Worm (Caenorhabditis elegans) whole organism, L3 larva: ENCODE results near the gene zim-1.

Experiments
- R02D3.7 ChIP-seq: fragments of 150-350 bp; optimal IDR thresholded peaks from 2 replicates; lab custom pipeline; 2014; ENCODE audit warnings: missing biosample characterization, missing genetic modification characterization
- fkh-10 ChIP-seq: sonication (generic microtip); optimal IDR thresholded peaks from 2 replicates; lab custom pipeline; 2017; ENCODE audit warnings: missing biosample characterization, missing genetic modification reagents, missing genetic modification characterization
- jun-1 ChIP-seq: fragments of 150-350 bp; optimal IDR thresholded peaks from 2 replicates; lab custom pipeline; 2014; ENCODE audit warnings: missing biosample characterization, missing genetic modification reagents, missing genetic modification characterization
- lin-15B ChIP-seq: fragments of 150-350 bp; optimal IDR thresholded peaks from 2 replicates; lab custom pipeline; 2014; ENCODE audit warnings: missing biosample characterization, missing genetic modification characterization
- nhr-237 ChIP-seq: fragments of 150-350 bp; optimal IDR thresholded peaks from 2 replicates; lab custom pipeline; 2014; ENCODE audit warnings: missing biosample characterization, missing genetic modification characterization
- nhr-25 ChIP-seq: sonication (generic microtip); optimal IDR thresholded peaks from 2 replicates; lab custom pipeline; 2017; ENCODE audit warnings: missing biosample characterization, missing genetic modification characterization
- nhr-76 ChIP-seq: fragments of 150-350 bp; sonication (generic microtip); optimal IDR thresholded peaks from 5 replicates; lab custom pipeline; 2014; ENCODE audit warnings: missing biosample characterization, missing genetic modification characterization
- nhr-77 ChIP-seq: fragments of 150-350 bp; optimal IDR thresholded peaks from 2 replicates; lab custom pipeline; 2014; ENCODE audit warnings: missing biosample characterization, missing genetic modification characterization
- sea-2 ChIP-seq: fragments of 150-350 bp; sonication (generic microtip); optimal IDR thresholded peaks from 4 replicates; lab custom pipeline; 2014; ENCODE audit warnings: missing biosample characterization, missing genetic modification reagents, missing genetic modification characterization
- skn-1 ChIP-seq: fragments of 150-350 bp; optimal IDR thresholded peaks from 2 replicates; lab custom pipeline; 2014; ENCODE audit warnings: missing biosample characterization, missing genetic modification characterization
- snpc-4 ChIP-seq: fragments of 150-350 bp; optimal IDR thresholded peaks from 2 replicates; lab custom pipeline; 2014; ENCODE audit warnings: missing biosample characterization, missing genetic modification characterization
- tbx-2 ChIP-seq: sonication (generic microtip); optimal IDR thresholded peaks from 2 replicates; lab custom pipeline; 2016; ENCODE audit warnings: mild to moderate bottlenecking, missing genetic modification characterization, missing compliant biosample characterization
- unc-62 ChIP-seq: fragments of 150-350 bp; sonication (generic microtip); optimal IDR thresholded peaks from 4 replicates; lab custom pipeline; 2014; ENCODE audit warnings: missing biosample characterization, missing genetic modification reagents, missing genetic modification characterization

DNA sequence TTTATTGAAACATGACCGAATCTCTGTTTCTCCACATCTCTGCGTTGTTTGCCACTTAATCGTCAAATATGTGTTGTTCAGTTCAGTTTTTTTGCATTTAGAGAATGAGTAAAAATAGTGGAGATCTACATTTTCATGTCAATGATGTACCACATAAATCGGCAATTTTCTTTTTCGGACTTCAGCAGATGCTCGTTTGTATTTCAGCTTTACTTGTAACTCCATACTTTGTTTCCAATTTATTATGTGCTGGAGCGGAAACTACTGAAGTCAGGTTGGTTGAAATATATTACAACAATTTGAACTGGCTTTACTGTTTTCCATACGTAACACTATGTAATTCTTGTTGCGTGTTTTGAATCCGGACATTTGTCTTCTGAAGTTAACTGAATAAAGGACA lies 16.2 kb upstream of the zim-1 start, which contains the start of gene T07G12.2:
- no peak for TF ChIP-seq fkh-10
- no peak for TF ChIP-seq skn-1 (tag; lab: Kevin White, UChicago)
- no peak for TF ChIP-seq unc-62 (GFP tag; lab: Kevin White, UChicago)
- no peak for TF ChIP-seq jun-1 (tag; lab: Kevin White, UChicago)
- TF ChIP-seq snpc-4: no peak
- TF ChIP-seq nhr-77 (tag; lab: Kevin White, UChicago): no peak
- no peak for TF ChIP-seq nhr-76 (tag; lab: Kevin White, UChicago)
- TF ChIP-seq nhr-25 (tag; lab: Kevin White, UChicago): no peak
- TF ChIP-seq lin-15B (tag; lab: Kevin White, UChicago): no peak
- TF ChIP-seq R02D3.7: no peak
- TF ChIP-seq nhr-237 (tag; lab: Kevin White, UChicago): no peak
- no peak for TF ChIP-seq sea-2 (GFP tag; lab: Kevin White, UChicago)
- TF ChIP-seq tbx-2 (tag; lab: Kevin White, UChicago): no peak
